Fruit fly (Drosophila melanogaster): ENCODE measurements around the gene CG42680.
A peak's percentile ranks its signal among the peaks of the same experiment; 100 is the strongest.

The CG42680 gene

DNA sequence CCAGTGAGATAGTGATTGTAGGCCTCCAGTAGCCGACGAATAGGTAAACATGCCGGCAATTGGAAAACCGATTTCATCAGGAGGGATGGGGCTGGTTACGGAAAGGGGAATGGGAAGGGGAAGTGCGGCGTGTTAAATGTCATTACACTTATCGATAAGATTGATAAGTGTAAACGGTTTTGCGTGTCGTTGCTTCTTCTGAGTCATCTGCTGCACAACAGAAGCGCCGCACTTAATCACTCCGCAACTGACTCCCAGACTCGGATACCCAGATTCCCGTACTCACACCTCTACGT lies 33.5 kb downstream of the CG42680 start (continued):
- TF ChIP-seq slbo (GFP tag; IDR thresholded peaks at IDR 0.05): no peak
- no peak for TF ChIP-seq CG11398 (GFP tag; optimal IDR thresholded peaks at IDR 0.05)
- no peak for TF ChIP-seq MESR4 (GFP tag; optimal IDR thresholded peaks at IDR 0.05)
- peak; percentile 93 for TF ChIP-seq lab (GFP tag; optimal IDR thresholded peaks at IDR 0.05)
- peak; percentile 71 for TF ChIP-seq grn (GFP tag; optimal IDR thresholded peaks at IDR 0.05)
- TF ChIP-seq CHES-1-like (GFP tag; optimal IDR thresholded peaks at IDR 0.05): no peak
- no peak for TF ChIP-seq CG14965 (GFP tag; optimal IDR thresholded peaks at IDR 0.05; ENCODE audit: borderline replicate concordance)

DNA sequence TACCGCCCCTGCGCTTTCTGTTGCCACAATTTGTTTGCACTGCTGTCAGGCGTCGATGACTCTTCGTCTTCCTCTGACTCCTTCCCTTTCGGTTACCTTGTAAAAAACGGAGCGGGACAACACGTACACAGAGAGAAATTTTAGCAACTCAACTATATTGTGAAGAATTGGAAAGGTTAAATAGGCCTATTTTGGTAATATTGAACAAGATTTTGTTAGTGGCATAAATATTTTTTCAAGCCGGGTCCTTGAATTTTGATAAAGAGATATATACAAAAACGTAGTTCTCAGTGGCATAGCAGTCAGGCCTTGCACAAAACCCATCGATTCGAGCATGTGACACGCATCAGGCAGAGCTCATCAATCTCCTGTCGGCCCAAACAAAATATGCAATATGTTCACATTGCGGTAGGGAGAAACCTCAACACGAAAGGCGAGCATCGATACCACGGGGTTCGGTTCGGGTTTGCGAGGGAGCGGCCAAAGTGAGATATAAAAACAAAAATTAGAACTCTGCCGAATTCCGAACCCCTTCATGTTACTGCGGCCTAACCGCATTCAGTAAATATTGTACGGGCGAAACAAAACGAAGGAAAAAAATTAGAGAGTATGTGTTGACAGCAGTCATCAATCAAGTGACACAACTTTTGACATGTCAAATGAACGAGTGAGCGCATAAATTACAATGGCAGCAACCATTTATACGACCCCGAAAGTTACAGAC lies 34.0 kb downstream of the CG42680 start:
- TF ChIP-seq stwl (tag; optimal IDR thresholded peaks at IDR 0.05): peak; percentile 58
- TF ChIP-seq Poxn (GFP tag; IDR thresholded peaks at IDR 0.05): no peak
- peak; percentile 53; the same call in 1 of the 2 replicates for TF ChIP-seq CG14014 (GFP tag; IDR thresholded peaks at IDR 0.05)
- peak; percentile 41 for TF ChIP-seq CG11723 (GFP tag; optimal IDR thresholded peaks at IDR 0.05)
- no peak for TF ChIP-seq CG3407 (GFP tag; optimal IDR thresholded peaks at IDR 0.05)
- TF ChIP-seq exex (tag; optimal IDR thresholded peaks at IDR 0.05): no peak
- no peak for TF ChIP-seq yki (optimal IDR thresholded peaks at IDR 0.05)
- peak; percentile 56 for TF ChIP-seq CG14667 (GFP tag; IDR thresholded peaks at IDR 0.05)
- peak; percentile 62 for TF ChIP-seq ind (GFP tag; optimal IDR thresholded peaks at IDR 0.05)
- TF ChIP-seq shn (GFP tag; optimal IDR thresholded peaks at IDR 0.05): peak; percentile 27
- peak; percentile 70 for TF ChIP-seq Atf-2 (GFP tag; optimal IDR thresholded peaks at IDR 0.05)
- peak; percentile 42 for TF ChIP-seq CG2120 (GFP tag; optimal IDR thresholded peaks at IDR 0.05)
- peak; percentile 19 for TF ChIP-seq CG4617 (GFP tag; optimal IDR thresholded peaks at IDR 0.05; ENCODE audit: borderline replicate concordance)
- peak; percentile 74 for TF ChIP-seq CG10654 (GFP tag; optimal IDR thresholded peaks at IDR 0.05)
- peak; percentile 23 for TF ChIP-seq trh (GFP tag; optimal IDR thresholded peaks at IDR 0.05)
- TF ChIP-seq CG15696 (tag; optimal IDR thresholded peaks at IDR 0.05): peak; percentile 95
- TF ChIP-seq CG17361 (GFP tag; IDR thresholded peaks at IDR 0.05): peak; percentile 87
- TF ChIP-seq ftz-f1 (GFP tag; optimal IDR thresholded peaks at IDR 0.05): no peak
- peak; percentile 83 for TF ChIP-seq CG8290 (GFP tag; optimal IDR thresholded peaks at IDR 0.05)
- TF ChIP-seq CG8290 (tag; optimal IDR thresholded peaks at IDR 0.05): peak in 1 of 2 experiments; percentile 49
- TF ChIP-seq CG6175 (GFP tag; IDR thresholded peaks at IDR 0.05): no peak
- TF ChIP-seq CG6683 (GFP tag; optimal IDR thresholded peaks at IDR 0.05): peak; percentile 18
- peak; percentile 83 for TF ChIP-seq CG8765 (GFP tag; IDR thresholded peaks at IDR 0.05)
- peak; percentile 31 for TF ChIP-seq Hmx (GFP tag; optimal IDR thresholded peaks at IDR 0.05)
- 0 out of 2 replicates have a peak, but pooled peaks have one; percentile 32 for TF ChIP-seq Atf6 (GFP tag; IDR thresholded peaks at IDR 0.05)
- TF ChIP-seq Neu2 (GFP tag; optimal IDR thresholded peaks at IDR 0.05; ENCODE audit: borderline replicate concordance): peak; percentile 78
- TF ChIP-seq ATbp (GFP tag; optimal IDR thresholded peaks at IDR 0.05): peak; percentile 8
- peak; percentile 50 for TF ChIP-seq CG12744 (GFP tag; optimal IDR thresholded peaks at IDR 0.05)
- TF ChIP-seq chm (GFP tag; IDR thresholded peaks at IDR 0.05): peak; percentile 80
- peak; percentile 73 for TF ChIP-seq CG1602 (GFP tag; optimal IDR thresholded peaks at IDR 0.05)
- TF ChIP-seq lmd (GFP tag; IDR thresholded peaks at IDR 0.05): peak; percentile 57
- TF ChIP-seq pan (optimal IDR thresholded peaks at IDR 0.05): no peak
- peak in 1 of 2 experiments; percentile 70 for TF ChIP-seq pan (GFP tag; optimal IDR thresholded peaks at IDR 0.05 in 1 of 2, IDR thresholded peaks at IDR 0.05 in 1 of 2)
- no peak for TF ChIP-seq seq (GFP tag; IDR thresholded peaks at IDR 0.05)
- TF ChIP-seq HLHmδ (GFP tag; optimal IDR thresholded peaks at IDR 0.05): no peak
- peak; percentile 25 for TF ChIP-seq CG17186 (GFP tag; optimal IDR thresholded peaks at IDR 0.05)
- TF ChIP-seq Bteb2 (GFP tag; optimal IDR thresholded peaks at IDR 0.05): no peak
- peak; percentile 73; the same call in 2 of the 3 replicates for TF ChIP-seq ken (GFP tag; IDR thresholded peaks at IDR 0.05)
- peak; percentile 52; the same call in 2 of the 3 replicates for TF ChIP-seq dysf (GFP tag; IDR thresholded peaks at IDR 0.05)
- TF ChIP-seq PHDP (tag; optimal IDR thresholded peaks at IDR 0.05): peak; percentile 35
- peak; percentile 84 for TF ChIP-seq CG7839 (tag; optimal IDR thresholded peaks at IDR 0.05)
- no peak for TF ChIP-seq pros (GFP tag; optimal IDR thresholded peaks at IDR 0.05)
- TF ChIP-seq CG1832 (GFP tag; optimal IDR thresholded peaks at IDR 0.05): no peak
